Worm (Caenorhabditis elegans): ENCODE data around the gene pgap-3.

ce11 chrV:6055289-6055688, 7.6 kb upstream of the pgap-3 start, which contains the start of gene srd-20:
- TF ChIP-seq elt-1 (tag; optimal IDR thresholded peaks at IDR 0.05) (no peak), nhr-77 (tag; optimal IDR thresholded peaks at IDR 0.05) (no peak), ceh-16 (tag; optimal IDR thresholded peaks at IDR 0.05) (no peak), ceh-82 (tag; optimal IDR thresholded peaks at IDR 0.05) (no peak), unc-62 (GFP tag; optimal IDR thresholded peaks at IDR 0.05) (no peak), snpc-4 (tag; optimal IDR thresholded peaks at IDR 0.05) (no peak), ZK546.5 (tag; optimal IDR thresholded peaks at IDR 0.05) (no peak), nhr-237 (tag; optimal IDR thresholded peaks at IDR 0.05) (no peak), unc-39 (tag; optimal IDR thresholded peaks at IDR 0.05) (no peak)

Measured in whole organism, L2 larva.